Worm (Caenorhabditis elegans) whole organism, L4 larva: ENCODE data around the gene T25E12.6.

ENCODE experiments used
- aly-2 ChIP-seq: sonication (generic microtip); optimal IDR thresholded peaks from 2 replicates; lab custom pipeline; 2018; ENCODE audit warnings: missing biosample characterization, missing genetic modification characterization
- dve-1 ChIP-seq: sonication (generic microtip); optimal IDR thresholded peaks from 2 replicates; lab custom pipeline; 2017; ENCODE audit warnings: antibody characterized with exemption, mild to moderate bottlenecking, missing genetic modification characterization, missing compliant biosample characterization; ENCODE audit not compliant: insufficient read depth
- lin-39 ChIP-seq: fragments of 150-350 bp; optimal IDR thresholded peaks from 2 replicates; lab custom pipeline; 2014; ENCODE audit warnings: missing biosample characterization, missing genetic modification reagents, missing genetic modification characterization
- mep-1 ChIP-seq: fragments of 150-350 bp; sonication (generic microtip); optimal IDR thresholded peaks from 3 replicates; lab custom pipeline; 2014; ENCODE audit warnings: missing biosample characterization, missing genetic modification characterization
- nhr-237 ChIP-seq: sonication (generic microtip); optimal IDR thresholded peaks from 2 replicates; lab custom pipeline; 2017; ENCODE audit warnings: missing biosample characterization, missing genetic modification characterization

ce11 chrV:16779281-16779597 is 37.0 kb downstream of the T25E12.6 start:
- TF ChIP-seq mep-1 (tag; lab: Kevin White, UChicago) (no peak), lin-39 (no peak), dve-1 (no peak), nhr-237 (no peak), aly-2 (tag; lab: Kevin White, UChicago) (no peak)
